Worm (Caenorhabditis elegans) whole organism, midembryonic: Measurements from ENCODE around the gene cutl-21.

Experiments
- T22C8.4 ChIP-seq: fragments of 200-800 bp; sonication (Bioruptor generic); IDR thresholded peaks from 2 replicates; pipeline ENCODE4 v1.3.6; 2022; ENCODE audit warnings: missing genetic modification characterization, missing compliant biosample characterization
- cog-1 ChIP-seq: sonication (generic microtip); optimal IDR thresholded peaks from 2 replicates; lab custom pipeline; 2016; ENCODE audit warnings: missing genetic modification characterization, missing compliant biosample characterization
- flt-1 ChIP-seq: fragments of 200-800 bp; sonication (Bioruptor generic); IDR thresholded peaks from 2 replicates; pipeline ENCODE4 v1.3.6; 2022; ENCODE audit warnings: missing genetic modification characterization, missing compliant biosample characterization
- klf-2 ChIP-seq: fragments of 200-800 bp; sonication (Bioruptor generic); conservative IDR thresholded peaks from 2 replicates; pipeline ENCODE4 v1.3.6; 2022; ENCODE audit warnings: missing genetic modification reagents, missing genetic modification characterization, missing compliant biosample characterization
- med-1 ChIP-seq: sonication (generic microtip); optimal IDR thresholded peaks from 2 replicates; lab custom pipeline; 2017; ENCODE audit warnings: missing genetic modification characterization, mild to moderate bottlenecking, missing compliant biosample characterization, antibody characterized with exemption, missing genetic modification reagents; ENCODE audit not compliant: insufficient read depth
- ref-1 ChIP-seq: fragments of 200-800 bp; sonication (Bioruptor generic); conservative IDR thresholded peaks from 2 replicates; pipeline ENCODE4 v1.3.6; 2022; ENCODE audit warnings: missing genetic modification reagents, missing genetic modification characterization, missing compliant biosample characterization
- tab-1 ChIP-seq: fragments of 200-800 bp; sonication (Bioruptor generic); IDR thresholded peaks from 2 replicates; pipeline ENCODE4 v1.3.6; 2022; ENCODE audit warnings: missing genetic modification characterization, missing compliant biosample characterization
- ztf-23 ChIP-seq: fragments of 200-800 bp; sonication (Bioruptor generic); IDR thresholded peaks from 2 replicates; pipeline ENCODE4 v1.3.6; 2022; ENCODE audit warnings: missing genetic modification reagents, missing genetic modification characterization, missing compliant biosample characterization
- ztf-29 ChIP-seq: fragments of 200-800 bp; sonication (Bioruptor generic); IDR thresholded peaks from 2 replicates; pipeline ENCODE4 v1.3.6; 2022; ENCODE audit warnings: missing genetic modification reagents, missing genetic modification characterization, missing compliant biosample characterization

cutl-21 gene

ce11 chrX:1026722-1027121, 22.6 kb downstream of the cutl-21 start:
- no peak for TF ChIP-seq T22C8.4
- TF ChIP-seq tab-1 (GFP tag; lab: Robert Waterston, UW): no peak
- no peak for TF ChIP-seq cog-1 (tag; lab: Kevin White, UChicago)
- TF ChIP-seq klf-2 (GFP tag; lab: Robert Waterston, UW): no peak
- TF ChIP-seq ref-1 (GFP tag; lab: Robert Waterston, UW): no peak
- no peak for TF ChIP-seq ztf-29 (GFP tag; lab: Robert Waterston, UW)
- no peak for TF ChIP-seq ztf-23 (GFP tag; lab: Robert Waterston, UW)
- TF ChIP-seq med-1 (GFP tag; lab: Kevin White, UChicago): no peak
- TF ChIP-seq flt-1 (GFP tag; lab: Robert Waterston, UW): no peak

ce11 chrX:1027370-1027769, 23.2 kb downstream of the cutl-21 start:
- TF ChIP-seq ref-1 (GFP tag; lab: Robert Waterston, UW) (no peak), cog-1 (tag; lab: Kevin White, UChicago) (no peak), med-1 (GFP tag; lab: Kevin White, UChicago) (no peak), flt-1 (GFP tag; lab: Robert Waterston, UW) (no peak), ztf-29 (GFP tag; lab: Robert Waterston, UW) (no peak), T22C8.4 (no peak), klf-2 (GFP tag; lab: Robert Waterston, UW) (no peak), tab-1 (GFP tag; lab: Robert Waterston, UW) (no peak), ztf-23 (GFP tag; lab: Robert Waterston, UW) (no peak)

DNA sequence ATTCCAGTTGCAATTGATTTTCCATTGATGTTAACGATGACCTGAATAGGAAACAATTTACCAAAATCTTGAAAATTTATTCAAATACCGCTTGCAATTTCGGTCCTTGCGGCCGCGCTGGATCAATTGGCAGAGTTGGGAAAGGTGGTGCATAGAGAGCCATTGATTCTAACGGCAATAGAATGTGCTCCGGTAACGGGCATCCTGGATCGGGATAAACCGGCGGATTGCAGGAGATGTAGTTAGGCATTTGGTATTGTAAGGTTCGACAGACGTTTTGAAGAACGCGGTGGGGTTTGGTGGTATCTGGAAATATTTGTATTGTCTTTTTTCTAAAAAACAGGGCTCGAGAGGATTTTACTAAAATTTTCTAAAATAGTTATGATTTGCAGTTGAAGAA, 26.7 kb downstream of the cutl-21 start:
- TF ChIP-seq ref-1 (GFP tag; lab: Robert Waterston, UW) (no peak), cog-1 (tag; lab: Kevin White, UChicago) (no peak), tab-1 (GFP tag; lab: Robert Waterston, UW) (no peak), ztf-29 (GFP tag; lab: Robert Waterston, UW) (no peak), flt-1 (GFP tag; lab: Robert Waterston, UW) (no peak), T22C8.4 (no peak), med-1 (GFP tag; lab: Kevin White, UChicago) (no peak), ztf-23 (GFP tag; lab: Robert Waterston, UW) (no peak), klf-2 (GFP tag; lab: Robert Waterston, UW) (no peak)

DNA sequence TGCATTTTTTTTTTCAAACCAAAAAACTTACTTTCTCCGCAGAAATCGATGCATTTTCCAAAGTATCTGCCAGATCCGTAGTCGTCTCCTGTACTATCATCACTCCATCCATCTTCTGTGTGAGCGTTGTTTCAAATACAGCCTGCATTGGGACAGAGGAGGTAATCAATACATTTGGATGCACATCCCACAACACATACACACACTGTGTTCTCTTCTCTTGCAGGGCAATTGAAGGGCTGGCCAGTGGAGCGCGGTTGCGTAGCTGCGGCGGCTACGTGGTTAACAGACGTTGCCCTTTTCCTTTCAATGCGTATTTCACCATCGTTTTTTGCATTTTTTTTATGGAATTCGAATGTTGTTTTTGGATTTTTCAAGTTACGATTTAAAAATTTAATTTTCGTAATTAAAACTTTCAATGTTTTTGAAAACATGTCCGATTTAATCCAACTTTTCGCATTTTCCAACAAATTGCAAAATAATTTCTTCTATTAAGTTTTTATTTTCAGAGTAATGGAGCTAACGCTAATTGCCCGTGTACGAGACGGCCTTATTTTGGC, 31.0 kb downstream of the cutl-21 start, which contains the start of the genes stau-1 and sec-22:
stau-1 (minus strand) TSS at position 248 of the 560 bp plus-strand sequence.
sec-22 (plus strand) TSS at position 510 of the 560 bp plus-strand sequence.
- TF ChIP-seq med-1 (GFP tag; lab: Kevin White, UChicago): no peak
- TF ChIP-seq ztf-23 (GFP tag; lab: Robert Waterston, UW): no peak
- TF ChIP-seq klf-2 (GFP tag; lab: Robert Waterston, UW): no peak
- peak; percentile 39; the same call in 1 of the 2 replicates for TF ChIP-seq T22C8.4
- TF ChIP-seq ref-1 (GFP tag; lab: Robert Waterston, UW): no peak
- TF ChIP-seq flt-1 (GFP tag; lab: Robert Waterston, UW): 0 out of 2 replicates have a peak, but pooled peaks have one; percentile 37
- TF ChIP-seq tab-1 (GFP tag; lab: Robert Waterston, UW): 0 out of 2 replicates have a peak, but pooled peaks have one; percentile 33
- TF ChIP-seq cog-1 (tag; lab: Kevin White, UChicago): no peak
- TF ChIP-seq ztf-29 (GFP tag; lab: Robert Waterston, UW): no peak

DNA sequence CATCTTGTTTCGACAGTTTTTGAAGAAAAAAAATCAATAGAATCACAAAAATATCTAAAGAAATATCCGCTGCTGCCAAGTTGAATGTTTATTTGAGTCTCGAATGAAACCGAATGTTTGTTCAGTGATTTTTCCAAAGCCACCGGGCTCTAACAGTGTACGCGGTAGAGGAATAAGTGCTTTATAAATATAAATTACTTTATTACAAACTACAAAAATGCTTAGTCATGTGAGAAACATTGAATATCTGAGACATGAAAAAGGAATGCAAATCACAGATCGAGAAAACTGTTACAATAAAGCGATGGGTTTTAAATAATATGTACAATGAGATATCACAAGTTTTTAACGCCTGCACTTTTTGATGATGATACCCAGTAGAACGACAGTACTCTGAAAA, 34.2 kb downstream of the cutl-21 start, which contains the start of gene F55A4.7:
F55A4.7 (minus strand) TSS at position 101 of the 400 bp plus-strand sequence.
- TF ChIP-seq flt-1 (GFP tag; lab: Robert Waterston, UW): no peak
- no peak for TF ChIP-seq ref-1 (GFP tag; lab: Robert Waterston, UW)
- no peak for TF ChIP-seq klf-2 (GFP tag; lab: Robert Waterston, UW)
- TF ChIP-seq med-1 (GFP tag; lab: Kevin White, UChicago): no peak
- TF ChIP-seq tab-1 (GFP tag; lab: Robert Waterston, UW): no peak
- no peak for TF ChIP-seq ztf-29 (GFP tag; lab: Robert Waterston, UW)
- TF ChIP-seq T22C8.4: no peak
- TF ChIP-seq cog-1 (tag; lab: Kevin White, UChicago): no peak
- no peak for TF ChIP-seq ztf-23 (GFP tag; lab: Robert Waterston, UW)

DNA sequence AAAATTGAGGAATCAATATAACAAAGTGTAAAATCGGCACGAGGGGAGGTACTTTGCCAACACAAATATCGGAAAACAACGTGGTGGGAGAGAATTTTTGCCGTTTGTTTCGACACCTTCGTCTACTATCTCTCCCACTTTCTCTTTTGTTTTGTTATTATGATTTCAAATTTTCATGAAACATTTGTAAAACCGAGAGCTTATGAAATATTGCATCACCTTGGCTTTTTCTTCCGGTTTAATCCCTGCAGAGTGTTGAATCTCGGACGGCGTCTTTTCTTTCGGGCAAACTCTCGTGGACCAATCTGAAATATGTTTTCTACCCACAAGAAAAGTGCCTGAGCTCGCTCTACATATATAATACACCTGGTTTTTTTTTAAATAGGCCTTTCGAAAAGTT, 40.2 kb downstream of the cutl-21 start:
- TF ChIP-seq ztf-29 (GFP tag; lab: Robert Waterston, UW) (no peak), ztf-23 (GFP tag; lab: Robert Waterston, UW) (no peak), tab-1 (GFP tag; lab: Robert Waterston, UW) (no peak), klf-2 (GFP tag; lab: Robert Waterston, UW) (no peak), cog-1 (tag; lab: Kevin White, UChicago) (no peak), T22C8.4 (no peak), ref-1 (GFP tag; lab: Robert Waterston, UW) (no peak), flt-1 (GFP tag; lab: Robert Waterston, UW) (no peak), med-1 (GFP tag; lab: Kevin White, UChicago) (no peak)

DNA sequence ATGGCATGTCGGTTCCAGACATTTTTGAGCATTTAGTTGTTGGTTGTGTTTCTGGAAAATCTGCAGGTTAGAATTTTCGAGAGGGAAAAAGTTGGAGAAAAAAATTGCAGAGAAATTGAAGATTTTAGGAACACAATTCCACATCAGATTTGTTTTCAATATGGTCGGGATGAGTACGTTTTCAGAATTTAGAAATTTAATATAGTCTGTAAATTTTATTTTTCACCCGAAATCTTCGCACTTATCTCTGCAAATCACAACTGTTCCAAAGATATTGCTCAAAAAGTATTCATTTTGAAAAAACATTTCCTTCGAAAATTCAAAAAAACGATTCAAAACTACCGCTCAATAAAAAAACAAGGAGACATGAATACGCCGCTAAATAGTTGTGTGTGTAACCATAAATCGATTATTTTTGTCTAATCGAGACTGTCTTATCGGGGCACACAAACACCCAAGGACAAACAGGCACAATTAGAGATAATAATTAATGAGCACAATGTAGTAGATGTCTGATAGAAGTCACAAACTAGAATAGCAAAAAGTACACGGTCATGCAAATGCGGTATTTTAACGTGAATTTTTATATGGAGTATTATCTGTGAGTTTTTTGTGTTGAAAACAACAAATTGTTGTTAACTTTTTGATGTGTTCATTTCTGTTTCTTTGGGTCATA, 42.2 kb downstream of the cutl-21 start, which contains the start of gene vpat-1:
vpat-1 (minus strand) TSS at position 51 of the 676 bp plus-strand sequence.
- no peak for TF ChIP-seq med-1 (GFP tag; lab: Kevin White, UChicago)
- TF ChIP-seq cog-1 (tag; lab: Kevin White, UChicago): no peak
- no peak for TF ChIP-seq ztf-29 (GFP tag; lab: Robert Waterston, UW)
- no peak for TF ChIP-seq tab-1 (GFP tag; lab: Robert Waterston, UW)
- no peak for TF ChIP-seq T22C8.4
- TF ChIP-seq flt-1 (GFP tag; lab: Robert Waterston, UW): no peak
- TF ChIP-seq klf-2 (GFP tag; lab: Robert Waterston, UW): no peak
- no peak for TF ChIP-seq ztf-23 (GFP tag; lab: Robert Waterston, UW)
- TF ChIP-seq ref-1 (GFP tag; lab: Robert Waterston, UW): no peak

DNA sequence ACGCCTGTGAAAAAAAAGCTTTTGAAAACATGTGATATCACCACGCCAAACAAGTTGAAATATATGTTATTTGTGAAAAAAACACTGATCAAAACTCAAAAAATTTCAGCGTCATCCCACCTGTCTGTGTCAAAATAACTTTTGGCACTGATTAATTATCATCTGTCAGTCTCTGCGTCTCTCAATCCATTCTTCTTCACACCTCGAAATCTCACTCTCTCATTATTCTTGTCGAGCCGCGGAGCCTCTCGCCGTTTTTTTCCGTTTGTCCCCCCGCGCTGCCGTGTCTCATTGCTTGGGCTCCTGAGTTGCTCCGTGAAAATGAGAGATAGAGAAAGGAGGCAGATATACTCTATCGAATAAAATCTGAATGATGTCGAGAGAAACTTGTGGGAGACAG, 46.9 kb downstream of the cutl-21 start:
- no peak for TF ChIP-seq ztf-23 (GFP tag; lab: Robert Waterston, UW)
- TF ChIP-seq med-1 (GFP tag; lab: Kevin White, UChicago): no peak
